Fruit fly (Drosophila melanogaster) whole organism, embryonic: ENCODE data around the gene CG7781.

ENCODE experiments used
- CG10543 ChIP-seq: fragments of 200-800 bp; sonication (Bioruptor generic); optimal IDR thresholded peaks from 3 replicates; lab custom pipeline; 2017; ENCODE audit warnings: missing biosample characterization, mild to moderate bottlenecking, missing genetic modification characterization, moderate library complexity
- CG2199 ChIP-seq: fragments of 200-800 bp; sonication (Bioruptor generic); IDR thresholded peaks from 3 replicates; pipeline ENCODE4 v1.3.6; 2022; ENCODE audit warnings: missing biosample characterization, missing genetic modification characterization
- CG30020 ChIP-seq: fragments of 200-800 bp; optimal IDR thresholded peaks from 2 replicates; lab custom pipeline; 2019; ENCODE audit warnings: missing biosample characterization, mild to moderate bottlenecking, missing genetic modification characterization, moderate library complexity
- CG3281 ChIP-seq: fragments of 200-800 bp; sonication (Bioruptor generic); optimal IDR thresholded peaks from 3 replicates; lab custom pipeline; 2017; ENCODE audit warnings: missing biosample characterization, mild to moderate bottlenecking, missing genetic modification characterization
- CG6272 ChIP-seq: fragments of 200-800 bp; sonication (Bioruptor generic); IDR thresholded peaks from 2 replicates; pipeline ENCODE4 v1.3.6; 2022; ENCODE audit warnings: missing biosample characterization, missing genetic modification characterization
- Hr78 ChIP-seq, 2 experiments: fragments of 200-800 bp in 1 of 2; fragments of >200 bp in 1 of 2; sonication (Bioruptor generic) in 1 of 2; optimal IDR thresholded peaks; 2 replicates each; lab custom pipeline; 2017 to 2019; ENCODE audit warnings: missing biosample characterization in 2 of 2, missing genetic modification characterization in 2 of 2, mild to moderate bottlenecking in 1 of 2, moderate library complexity in 1 of 2
- Lpt ChIP-seq: fragments of >200 bp; optimal IDR thresholded peaks from 2 replicates; lab custom pipeline; 2018; ENCODE audit warnings: missing biosample characterization, missing genetic modification characterization
- Sin3A ChIP-seq: fragments of >200 bp; optimal IDR thresholded peaks from 2 replicates; lab custom pipeline; 2018
- crol ChIP-seq: fragments of 200-800 bp; sonication (Bioruptor generic); IDR thresholded peaks from 2 replicates; pipeline ENCODE4 v1.3.6; 2022; ENCODE audit warnings: missing biosample characterization, missing genetic modification characterization
- ems ChIP-seq: fragments of 200-800 bp; sonication (Bioruptor generic); optimal IDR thresholded peaks from 3 replicates; lab custom pipeline; 2016; ENCODE audit warnings: missing biosample characterization, missing genetic modification characterization
- gt ChIP-seq: fragments of 200-800 bp; sonication (Bioruptor generic); IDR thresholded peaks from 2 replicates; pipeline ENCODE4 v1.3.6; 2022; ENCODE audit warnings: missing biosample characterization, missing genetic modification characterization
- prd ChIP-seq, 3 experiments: fragments of >200 bp in 2 of 3; fragments of 200-800 bp in 1 of 3; sonication (Bioruptor generic) in 1 of 3; optimal IDR thresholded peaks in 2 of 3; IDR thresholded peaks in 1 of 3; 2 replicates in 2 of 3; 3 replicates in 1 of 3; pipeline versions ENCODE4 v1.3.6 to Lab custom; 2017 to 2022; ENCODE audit warnings: missing biosample characterization in 1 of 3, missing genetic modification characterization in 1 of 3
- tio ChIP-seq: fragments of 200-800 bp; sonication (Bioruptor generic); optimal IDR thresholded peaks from 2 replicates; lab custom pipeline; 2017; ENCODE audit warnings: missing biosample characterization, missing genetic modification characterization, inconsistent platforms
- ttk ChIP-seq: fragments of 200-800 bp; sonication (Bioruptor generic); IDR thresholded peaks from 2 replicates; pipeline ENCODE4 v2.1.2; 2022; ENCODE audit warnings: missing biosample characterization, missing genetic modification characterization

DNA sequence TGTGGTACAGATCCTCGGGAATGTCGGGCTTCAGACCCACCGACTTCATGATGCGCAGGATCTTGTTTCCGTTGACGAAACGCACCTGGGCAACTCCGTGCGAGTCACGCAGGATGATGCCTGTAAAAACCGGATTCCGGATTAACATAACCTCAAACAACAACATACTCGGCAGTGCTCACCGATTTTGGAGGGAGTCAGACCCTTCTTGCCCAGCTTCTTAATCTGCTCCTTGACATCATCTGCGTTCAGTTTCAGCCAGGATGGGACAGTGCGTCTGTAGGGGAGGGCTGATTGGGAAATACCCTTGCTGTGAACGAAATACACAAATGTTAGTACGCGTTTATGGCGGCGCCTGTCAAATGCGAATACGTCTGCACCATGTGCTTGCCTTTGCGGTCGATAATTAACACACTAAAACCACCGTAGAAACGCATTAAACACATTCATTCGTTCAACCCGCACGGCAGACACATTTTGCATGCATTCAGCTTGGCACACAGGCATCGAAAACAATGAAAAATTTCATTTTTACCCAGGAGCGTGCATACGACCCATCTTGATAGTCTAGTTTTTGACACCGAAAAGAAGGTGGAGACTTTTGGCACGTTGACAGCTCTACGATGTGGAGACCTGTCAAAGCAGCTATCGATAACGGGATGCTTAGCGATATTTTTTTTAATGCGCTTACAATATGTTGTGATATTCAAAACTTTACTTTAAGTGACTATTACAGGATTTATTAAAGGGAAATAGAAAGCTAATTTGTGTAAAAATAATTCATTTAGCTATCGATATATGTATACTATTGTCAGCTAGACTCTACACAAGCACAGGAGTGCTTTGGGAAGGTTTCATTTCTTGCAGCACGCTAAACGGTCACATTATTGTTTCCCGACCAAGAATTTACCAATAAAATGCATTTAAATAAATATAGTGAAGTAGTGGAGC is 39.1 kb upstream of the CG7781 start, which contains the start of the genes RpS13 and CSN8:
- TF ChIP-seq CG3281: peak; percentile 55
- no peak for TF ChIP-seq Lpt
- TF ChIP-seq Hr78 (GFP tag; optimal IDR thresholded peaks at IDR 0.05; lab: Kevin White, UChicago): no peak
- TF ChIP-seq ems (GFP tag; lab: Kevin White, UChicago): no peak
- no peak for TF ChIP-seq CG6272
- TF ChIP-seq CG2199 (GFP tag; lab: Robert Waterston, UW): no peak
- peak; percentile 93 for TF ChIP-seq Sin3A (lab: Kevin White, UChicago)
- TF ChIP-seq crol (GFP tag; lab: Robert Waterston, UW): no peak
- TF ChIP-seq gt (GFP tag; lab: Robert Waterston, UW): no peak
- TF ChIP-seq ttk (GFP tag; lab: Robert Waterston, UW): no peak
- no peak for TF ChIP-seq CG10543 (GFP tag; lab: Kevin White, UChicago)
- peak; percentile 64 for TF ChIP-seq CG30020
- TF ChIP-seq prd (optimal IDR thresholded peaks at IDR 0.05; lab: Kevin White, UChicago): no peak
- no peak for TF ChIP-seq prd (GFP tag; IDR thresholded peaks at IDR 0.05; lab: Robert Waterston, UW)
- TF ChIP-seq tio (GFP tag; lab: Kevin White, UChicago): no peak
